Worm (Caenorhabditis elegans) whole organism, L4 larva: ENCODE results near the gene col-74.
A peak's percentile ranks its signal among the peaks of the same experiment; 100 is the strongest.

ENCODE experiments used
- F10B5.3 ChIP-seq: sonication (generic microtip); optimal IDR thresholded peaks from 2 replicates; lab custom pipeline; 2016; ENCODE audit warnings: mild to moderate bottlenecking, missing genetic modification characterization, missing compliant biosample characterization
- F26F4.8 ChIP-seq: fragments of 200-800 bp; sonication (Bioruptor generic); conservative IDR thresholded peaks from 2 replicates; pipeline ENCODE4 v1.3.6; 2022; ENCODE audit warnings: missing genetic modification characterization, missing compliant biosample characterization
- R02D3.7 ChIP-seq: fragments of 150-350 bp; sonication (generic microtip); optimal IDR thresholded peaks from 3 replicates; lab custom pipeline; 2014; ENCODE audit warnings: missing biosample characterization, missing genetic modification characterization
- T26A8.4 ChIP-seq: fragments of 200-800 bp; sonication (Bioruptor generic); IDR thresholded peaks from 2 replicates; pipeline ENCODE4 v1.3.6; 2022; ENCODE audit warnings: missing genetic modification characterization, missing compliant biosample characterization
- Y48G9A.11 ChIP-seq: fragments of 200-800 bp; sonication (Bioruptor generic); IDR thresholded peaks from 2 replicates; pipeline ENCODE4 v1.3.6; 2022; ENCODE audit warnings: missing genetic modification reagents, missing genetic modification characterization, missing compliant biosample characterization
- ZK546.5 ChIP-seq, 2 experiments: sonication (generic microtip); optimal IDR thresholded peaks; 2 replicates each; lab custom pipeline; 2017; ENCODE audit warnings: missing biosample characterization in 2 of 2, missing genetic modification characterization in 2 of 2
- aha-1 ChIP-seq: fragments of 150-350 bp; peaks from one replicate; lab custom pipeline; 2014; ENCODE audit warnings: missing biosample characterization, missing genetic modification characterization
- ama-1 ChIP-seq: fragments of 150-350 bp; optimal IDR thresholded peaks from 2 replicates; lab custom pipeline; 2014; ENCODE audit warnings: inconsistent platforms, mixed read lengths
- arid-1 ChIP-seq: fragments of 200-800 bp; sonication (Bioruptor generic); conservative IDR thresholded peaks from 2 replicates; pipeline ENCODE4 v1.3.6; 2022; ENCODE audit warnings: missing genetic modification reagents, missing genetic modification characterization, missing compliant biosample characterization
- ceh-20 ChIP-seq: fragments of 200-800 bp; sonication (Bioruptor generic); IDR thresholded peaks from 2 replicates; pipeline ENCODE4 v1.3.6; 2022; ENCODE audit warnings: missing genetic modification reagents, missing genetic modification characterization, missing compliant biosample characterization
- ceh-28 ChIP-seq: fragments of 150-350 bp; optimal IDR thresholded peaks from 2 replicates; lab custom pipeline; 2014; ENCODE audit warnings: missing biosample characterization, missing genetic modification reagents, missing genetic modification characterization
- ceh-44 ChIP-seq: fragments of 200-800 bp; sonication (Bioruptor generic); IDR thresholded peaks from 2 replicates; pipeline ENCODE4 v1.3.6; 2022; ENCODE audit warnings: missing genetic modification reagents, missing genetic modification characterization, missing compliant biosample characterization
- ceh-62 ChIP-seq: sonication (generic microtip); optimal IDR thresholded peaks from 2 replicates; lab custom pipeline; 2017; ENCODE audit warnings: missing biosample characterization, missing genetic modification characterization
- daf-12 ChIP-seq: fragments of 150-350 bp; optimal IDR thresholded peaks from 2 replicates; lab custom pipeline; 2014; ENCODE audit warnings: missing biosample characterization, missing genetic modification reagents, missing genetic modification characterization
- daf-16 ChIP-seq, 3 experiments: sonication (generic microtip); optimal IDR thresholded peaks; 2 replicates each; lab custom pipeline; 2016 to 2017; ENCODE audit warnings: missing genetic modification characterization in 3 of 3, missing genetic modification reagents in 3 of 3, mild to moderate bottlenecking in 2 of 3, missing compliant biosample characterization in 2 of 3, missing biosample characterization in 1 of 3, moderate library complexity in 1 of 3
- daf-8 ChIP-seq: fragments of 200-800 bp; sonication (Bioruptor generic); IDR thresholded peaks from 2 replicates; pipeline ENCODE4 v1.3.6; 2022; ENCODE audit warnings: missing genetic modification characterization, missing compliant biosample characterization
- dmd-8 ChIP-seq: fragments of 200-800 bp; sonication (Bioruptor generic); IDR thresholded peaks from 2 replicates; pipeline ENCODE4 v1.3.6; 2022; ENCODE audit warnings: missing genetic modification characterization, missing compliant biosample characterization
- dmd-9 ChIP-seq: fragments of 200-800 bp; sonication (Bioruptor generic); IDR thresholded peaks from 2 replicates; pipeline ENCODE4 v1.3.6; 2022; ENCODE audit warnings: missing genetic modification reagents, missing genetic modification characterization, missing compliant biosample characterization
- dpl-1 ChIP-seq: fragments of 150-350 bp; optimal IDR thresholded peaks from 2 replicates; lab custom pipeline; 2014; ENCODE audit warnings: missing biosample characterization, missing genetic modification reagents, missing genetic modification characterization
- duxl-1 ChIP-seq: sonication (generic microtip); optimal IDR thresholded peaks from 2 replicates; lab custom pipeline; 2016; ENCODE audit warnings: mild to moderate bottlenecking, missing genetic modification characterization, moderate library complexity, missing compliant biosample characterization; ENCODE audit not compliant: poor library complexity
- hlh-11 ChIP-seq: fragments of 200-800 bp; sonication (Bioruptor generic); optimal IDR thresholded peaks from 2 replicates; lab custom pipeline; 2018; ENCODE audit warnings: mild to moderate bottlenecking, missing genetic modification characterization, missing compliant biosample characterization
- hmg-1.1 ChIP-seq: fragments of 200-800 bp; sonication (Bioruptor generic); IDR thresholded peaks from 2 replicates; pipeline ENCODE4 v1.3.6; 2022; ENCODE audit warnings: missing genetic modification reagents, missing genetic modification characterization, missing compliant biosample characterization
- lin-29 ChIP-seq: fragments of 200-800 bp; sonication (Bioruptor generic); IDR thresholded peaks from 2 replicates; pipeline ENCODE4 v1.3.6; 2022; ENCODE audit warnings: missing genetic modification reagents, missing genetic modification characterization, missing compliant biosample characterization
- lin-38 ChIP-seq: fragments of 200-800 bp; sonication (Bioruptor generic); IDR thresholded peaks from 2 replicates; pipeline ENCODE4 v1.3.6; 2022; ENCODE audit warnings: missing genetic modification reagents, missing genetic modification characterization, missing compliant biosample characterization
- lin-39 ChIP-seq: fragments of 150-350 bp; optimal IDR thresholded peaks from 2 replicates; lab custom pipeline; 2014; ENCODE audit warnings: missing biosample characterization, missing genetic modification reagents, missing genetic modification characterization
- lsy-2 ChIP-seq, 2 experiments: fragments of 150-350 bp in 1 of 2; sonication (generic microtip) in 1 of 2; optimal IDR thresholded peaks; 2 replicates each; lab custom pipeline; 2014 to 2017; ENCODE audit warnings: missing biosample characterization in 2 of 2, missing genetic modification characterization in 2 of 2
- madf-5 ChIP-seq, 2 experiments: fragments of 200-800 bp; sonication (Bioruptor generic); IDR thresholded peaks; 2 replicates each; pipeline ENCODE4 v1.3.6; 2022; ENCODE audit warnings: missing compliant biosample characterization in 2 of 2, missing genetic modification characterization in 2 of 2
- mdt-29 ChIP-seq: fragments of 200-800 bp; sonication (Bioruptor generic); IDR thresholded peaks from 2 replicates; pipeline ENCODE4 v1.3.6; 2022; ENCODE audit warnings: missing genetic modification reagents, missing genetic modification characterization, missing compliant biosample characterization
- mes-2 ChIP-seq: sonication (generic microtip); optimal IDR thresholded peaks from 2 replicates; lab custom pipeline; 2016; ENCODE audit warnings: missing genotype, mild to moderate bottlenecking, missing genetic modification characterization, missing compliant biosample characterization; ENCODE audit not compliant: poor library complexity, severe bottlenecking
- mxl-3 ChIP-seq: fragments of 200-800 bp; sonication (Bioruptor generic); optimal IDR thresholded peaks from 2 replicates; lab custom pipeline; 2018; ENCODE audit warnings: mild to moderate bottlenecking, missing genetic modification characterization, missing compliant biosample characterization
- nhr-11 ChIP-seq: fragments of 150-350 bp; optimal IDR thresholded peaks from 2 replicates; lab custom pipeline; 2014; ENCODE audit warnings: missing biosample characterization, missing genetic modification characterization
- nhr-237 ChIP-seq: sonication (generic microtip); optimal IDR thresholded peaks from 2 replicates; lab custom pipeline; 2017; ENCODE audit warnings: missing biosample characterization, missing genetic modification characterization
- nhr-28 ChIP-seq: fragments of 150-350 bp; optimal IDR thresholded peaks from 2 replicates; lab custom pipeline; 2014; ENCODE audit warnings: missing biosample characterization, missing genetic modification characterization
- nhr-6 ChIP-seq: fragments of 150-350 bp; optimal IDR thresholded peaks from 2 replicates; lab custom pipeline; 2014; ENCODE audit warnings: missing biosample characterization, missing genetic modification characterization
- nhr-76 ChIP-seq: fragments of 150-350 bp; optimal IDR thresholded peaks from 2 replicates; lab custom pipeline; 2014; ENCODE audit warnings: missing biosample characterization, missing genetic modification characterization
- pqm-1 ChIP-seq: sonication (generic microtip); optimal IDR thresholded peaks from 2 replicates; lab custom pipeline; 2017; ENCODE audit warnings: missing biosample characterization, missing genetic modification characterization
- skn-1 ChIP-seq: fragments of 150-350 bp; optimal IDR thresholded peaks from 2 replicates; lab custom pipeline; 2014; ENCODE audit warnings: missing biosample characterization, missing genetic modification characterization
- snpc-4 ChIP-seq: fragments of 150-350 bp; optimal IDR thresholded peaks from 2 replicates; lab custom pipeline; 2014; ENCODE audit warnings: missing biosample characterization, missing genetic modification characterization
- unc-130 ChIP-seq: sonication (generic microtip); optimal IDR thresholded peaks from 2 replicates; lab custom pipeline; 2016; ENCODE audit warnings: missing genetic modification reagents, missing genetic modification characterization, missing compliant biosample characterization
- unc-62 ChIP-seq, 3 experiments: fragments of 150-350 bp in 1 of 3; sonication (generic microtip); optimal IDR thresholded peaks in 2 of 3; peaks in 1 of 3; 1 replicate in 1 of 3; 2 replicates in 2 of 3; lab custom pipeline; 2014 to 2017; ENCODE audit warnings: missing biosample characterization in 3 of 3, missing genetic modification characterization in 3 of 3, missing genetic modification reagents in 3 of 3, missing genotype in 1 of 3
- zfp-2 ChIP-seq: sonication (generic microtip); optimal IDR thresholded peaks from 2 replicates; lab custom pipeline; 2016; ENCODE audit warnings: mild to moderate bottlenecking, missing genetic modification characterization, missing compliant biosample characterization
- zfp-3 ChIP-seq: fragments of 200-800 bp; sonication (Bioruptor generic); conservative IDR thresholded peaks from 2 replicates; pipeline ENCODE4 v1.3.6; 2022; ENCODE audit warnings: missing genetic modification reagents, missing genetic modification characterization, missing compliant biosample characterization

Gene col-74

ce11 chrII:5839227-5839626, 9.1 kb downstream of the col-74 start, which contains the start of gene ZK1248.19:
TSS of gene ZK1248.19 (minus strand) at chrII:5839414.
- TF ChIP-seq nhr-6 (tag; lab: Kevin White, UChicago) (no peak), daf-16 (GFP tag; optimal IDR thresholded peaks at IDR 0.05; lab: Kevin White, UChicago) (no peak), daf-16 (tag; optimal IDR thresholded peaks at IDR 0.05; lab: Kevin White, UChicago) (peak; percentile 24), zfp-2 (tag; lab: Kevin White, UChicago) (no peak), ceh-20 (GFP tag; lab: Robert Waterston, UW) (no peak), mes-2 (tag; lab: Kevin White, UChicago) (peak; percentile 57), R02D3.7 (tag; lab: Kevin White, UChicago) (peak; percentile 88), dpl-1 (GFP tag; lab: Kevin White, UChicago) (peak; percentile 12), lsy-2 (tag; optimal IDR thresholded peaks at IDR 0.05; lab: Kevin White, UChicago) (peak in 1 of 2 experiments; percentile 54)
- TF ChIP-seq, all 104 proteins: peak for 5

- TF ChIP-seq dmd-9 (GFP tag; lab: Robert Waterston, UW) = no peak
- peak in 1 of 2 experiments; percentile 94 for TF ChIP-seq daf-16 (GFP tag; optimal IDR thresholded peaks at IDR 0.05; lab: Kevin White, UChicago)
- no peak for TF ChIP-seq daf-16 (tag; optimal IDR thresholded peaks at IDR 0.05; lab: Kevin White, UChicago)
- peak; percentile 34 for TF ChIP-seq nhr-11 (tag; lab: Kevin White, UChicago)
Observed at ce11 chrII:5841053-5841547, 10.9 kb downstream of the col-74 start, which contains the start of gene lec-5. TSS of gene lec-5 (minus strand) at chrII:5841103.

ce11 chrII:5841866-5842265, 11.7 kb downstream of the col-74 start, which contains the start of gene nep-25:
TSS of gene nep-25 (plus strand) at chrII:5842240.
- TF ChIP-seq lsy-2 (tag; optimal IDR thresholded peaks at IDR 0.05; lab: Kevin White, UChicago) (no peak), unc-62 (GFP tag; optimal IDR thresholded peaks at IDR 0.05 in 1 of 2; lab: Kevin White, UChicago) (peak in 1 of 2 experiments; percentile 90), unc-62 (tag; optimal IDR thresholded peaks at IDR 0.05; lab: Kevin White, UChicago) (no peak), snpc-4 (no peak), aha-1 (tag; lab: Kevin White, UChicago) (peak; percentile 46), lin-38 (GFP tag; lab: Robert Waterston, UW) (no peak)

- TF ChIP-seq T26A8.4 (GFP tag; lab: Robert Waterston, UW) (peak; percentile 100), mdt-29 (GFP tag; lab: Robert Waterston, UW) (peak; percentile 99), lin-29 (GFP tag; lab: Robert Waterston, UW) (peak; percentile 92), Y48G9A.11 (peak; percentile 88), snpc-4 (peak; percentile 98), ceh-62 (tag; lab: Kevin White, UChicago) (peak; percentile 44), F26F4.8 (GFP tag; lab: Robert Waterston, UW) (0 out of 2 replicates have a peak, but pooled peaks have one; percentile 34), hlh-11 (peak; percentile 99), nhr-76 (tag; lab: Kevin White, UChicago) (peak; percentile 77), dmd-8 (peak; percentile 83), nhr-28 (tag; lab: Kevin White, UChicago) (peak; percentile 96), arid-1 (peak; percentile 96), zfp-3 (GFP tag; lab: Robert Waterston, UW) (peak; percentile 96), nhr-237 (tag; lab: Kevin White, UChicago) (peak; percentile 70), skn-1 (tag; lab: Kevin White, UChicago) (peak; percentile 55), ceh-44 (peak; percentile 89; the same call in 1 of the 2 replicates), lsy-2 (tag; optimal IDR thresholded peaks at IDR 0.05; lab: Kevin White, UChicago) (peak; percentile 94 to 97), pqm-1 (tag; lab: Kevin White, UChicago) (peak; percentile 53), madf-5 (GFP tag; IDR thresholded peaks at IDR 0.05; lab: Robert Waterston, UW) (peak; percentile 5 to 96; a peak in 3 of 4 replicates), hmg-1.1 (GFP tag; lab: Robert Waterston, UW) (peak; percentile 100), lin-39 (peak; percentile 85), F10B5.3 (tag; lab: Kevin White, UChicago) (peak; percentile 95), nhr-11 (tag; lab: Kevin White, UChicago) (peak; percentile 98), ceh-28 (tag; lab: Kevin White, UChicago) (peak; percentile 49), mxl-3 (GFP tag; lab: Kevin White, UChicago) (peak; percentile 89), daf-8 (GFP tag; lab: Robert Waterston, UW) (0 out of 2 replicates have a peak, but pooled peaks have one; percentile 20), duxl-1 (tag; lab: Kevin White, UChicago) (peak; percentile 96), dmd-9 (GFP tag; lab: Robert Waterston, UW) (peak; percentile 99), ZK546.5 (tag; optimal IDR thresholded peaks at IDR 0.05; lab: Kevin White, UChicago) (peak; percentile 58 to 72), ama-1 (lab: Kevin White, UChicago) (peak; percentile 100), unc-130 (peak; percentile 93), daf-12 (tag; lab: Kevin White, UChicago) (peak; percentile 43)
Observed at ce11 chrII:5844694-5845129, 14.5 kb downstream of the col-74 start.
